Fruit fly (Drosophila melanogaster): Measurements from ENCODE around the gene saturn.
A peak's percentile ranks its signal among the peaks of the same experiment; 100 is the strongest.

The saturn gene

dm6 chr3L:14222199-14222598 lies 19.1 kb downstream of the saturn start:
- TF ChIP-seq svp (GFP tag): peak; percentile 76
- no peak for TF ChIP-seq Blimp-1 (GFP tag; optimal IDR thresholded peaks at IDR 0.05)

dm6 chr3L:14223450-14223849 lies 20.3 kb downstream of the saturn start:
- TF ChIP-seq spab (GFP tag; optimal IDR thresholded peaks at IDR 0.05): no peak

- TF ChIP-seq Sox14 (GFP tag; optimal IDR thresholded peaks at IDR 0.05) (peak; percentile 9), CG34406 (GFP tag; optimal IDR thresholded peaks at IDR 0.05) (peak; percentile 25), CG6163 (GFP tag; IDR thresholded peaks at IDR 0.05) (0 out of 3 replicates have a peak, but pooled peaks have one; percentile 50), lz (GFP tag; optimal IDR thresholded peaks at IDR 0.05) (no peak), CG9139 (GFP tag; optimal IDR thresholded peaks at IDR 0.05) (no peak), CG3919 (GFP tag; optimal IDR thresholded peaks at IDR 0.05) (peak; percentile 3), Eip78C (GFP tag) (peak; percentile 72), svp (GFP tag) (peak; percentile 85), Met (GFP tag; optimal IDR thresholded peaks at IDR 0.05) (peak; percentile 4), topi (GFP tag; optimal IDR thresholded peaks at IDR 0.05) (peak; percentile 0), OdsH (GFP tag; optimal IDR thresholded peaks at IDR 0.05) (peak; percentile 27), net (GFP tag; optimal IDR thresholded peaks at IDR 0.05) (no peak), CG6808 (GFP tag; optimal IDR thresholded peaks at IDR 0.05) (peak; percentile 13), esn (GFP tag; optimal IDR thresholded peaks at IDR 0.05) (peak; percentile 19), Ets96B (tag; optimal IDR thresholded peaks at IDR 0.05) (peak; percentile 17), CG11294 (GFP tag; IDR thresholded peaks at IDR 0.05) (0 out of 2 replicates have a peak, but pooled peaks have one; percentile 44)
These were observed 25.9 kb downstream of the saturn start for dm6 chr3L:14229069-14229468.

- TF ChIP-seq fd59A (GFP tag; optimal IDR thresholded peaks at IDR 0.05) (no peak), CG32006 (GFP tag; optimal IDR thresholded peaks at IDR 0.05) (peak; percentile 36), net (GFP tag; optimal IDR thresholded peaks at IDR 0.05) (peak; percentile 4), Hr4 (GFP tag; optimal IDR thresholded peaks at IDR 0.05) (peak; percentile 12), eg (GFP tag; IDR thresholded peaks at IDR 0.05) (peak; percentile 65; the same call in 2 of the 3 replicates), achi (GFP tag; optimal IDR thresholded peaks at IDR 0.05) (no peak), CG9139 (GFP tag; optimal IDR thresholded peaks at IDR 0.05) (no peak), CG6276 (GFP tag; optimal IDR thresholded peaks at IDR 0.05) (peak; percentile 33), topi (GFP tag; optimal IDR thresholded peaks at IDR 0.05) (no peak), CG16779 (tag; optimal IDR thresholded peaks at IDR 0.05) (peak; percentile 5), spab (GFP tag; optimal IDR thresholded peaks at IDR 0.05) (no peak), CG15336 (GFP tag; IDR thresholded peaks at IDR 0.05) (peak; percentile 57), CG8119 (GFP tag; IDR thresholded peaks at IDR 0.05) (peak; percentile 21; the same call in 2 of the 3 replicates), CG3032 (tag; optimal IDR thresholded peaks at IDR 0.05) (no peak), pdm3 (GFP tag; optimal IDR thresholded peaks at IDR 0.05) (no peak)
These were observed 26.4 kb downstream of the saturn start for dm6 chr3L:14229481-14229880.

- peak; percentile 1 for TF ChIP-seq svp (GFP tag)
- TF ChIP-seq vri (GFP tag; optimal IDR thresholded peaks at IDR 0.05): peak; percentile 35
- TF ChIP-seq dsx (GFP tag; optimal IDR thresholded peaks at IDR 0.05; ENCODE audit: poor library complexity, severe bottlenecking): no peak
These were observed 30.0 kb downstream of the saturn start, which contains the start of gene CG7924 for dm6 chr3L:14233169-14233568. Gene CG7924 (plus strand): TSS chr3L:14233469.

dm6 chr3L:14235820-14236219 lies 32.7 kb downstream of the saturn start, which contains the start of gene CG34244:
Gene CG34244 (minus strand): TSS chr3L:14235941.
- no peak for TF ChIP-seq CG8119 (GFP tag; IDR thresholded peaks at IDR 0.05)
- TF ChIP-seq esn (GFP tag; optimal IDR thresholded peaks at IDR 0.05): peak; percentile 5
- peak; percentile 85 for TF ChIP-seq Eip78C (GFP tag)
- no peak for TF ChIP-seq CG15336 (GFP tag; IDR thresholded peaks at IDR 0.05)
- no peak for TF ChIP-seq CG6163 (GFP tag; IDR thresholded peaks at IDR 0.05)
- TF ChIP-seq achi (GFP tag; optimal IDR thresholded peaks at IDR 0.05): no peak

Data from whole organism, prepupa.